Fruit fly (Drosophila melanogaster) whole organism, embryonic: Measurements from ENCODE around the gene a5.

Experiments used
- Bteb2 ChIP-seq: fragments of 200-800 bp; sonication (Bioruptor generic); optimal IDR thresholded peaks from 2 replicates; lab custom pipeline; 2016; ENCODE audit warnings: missing biosample characterization, missing genetic modification characterization
- CG10654 ChIP-seq: fragments of 200-800 bp; sonication (Bioruptor generic); optimal IDR thresholded peaks from 2 replicates; lab custom pipeline; 2016; ENCODE audit warnings: missing biosample characterization, missing genetic modification characterization
- CG11723 ChIP-seq: fragments of 200-800 bp; sonication (Bioruptor generic); optimal IDR thresholded peaks from 2 replicates; lab custom pipeline; 2017; ENCODE audit warnings: missing biosample characterization, mild to moderate bottlenecking, missing genetic modification characterization
- CG1233 ChIP-seq: fragments of 200-800 bp; sonication (Bioruptor generic); optimal IDR thresholded peaks from 4 replicates; lab custom pipeline; 2018; ENCODE audit warnings: missing biosample characterization, mild to moderate bottlenecking, missing genetic modification characterization
- CG12391 ChIP-seq: fragments of 200-800 bp; sonication (Bioruptor generic); optimal IDR thresholded peaks from 3 replicates; lab custom pipeline; 2018; ENCODE audit warnings: missing biosample characterization, mild to moderate bottlenecking, missing genetic modification characterization, moderate library complexity
- CG13296 ChIP-seq: fragments of 200-800 bp; sonication (Bioruptor generic); optimal IDR thresholded peaks from 3 replicates; lab custom pipeline; 2018; ENCODE audit warnings: missing biosample characterization, mild to moderate bottlenecking, missing genetic modification characterization
- CG13624 ChIP-seq: fragments of 200-800 bp; sonication (Bioruptor generic); optimal IDR thresholded peaks from 2 replicates; lab custom pipeline; 2016; ENCODE audit warnings: missing biosample characterization, missing genetic modification characterization
- CG14441 ChIP-seq: fragments of 200-800 bp; sonication (Bioruptor generic); IDR thresholded peaks from 2 replicates; pipeline ENCODE4 v1.3.6; 2022; ENCODE audit warnings: missing biosample characterization, missing genetic modification characterization
- CG17328 ChIP-seq: fragments of 200-800 bp; sonication (Bioruptor generic); IDR thresholded peaks from 2 replicates; pipeline ENCODE4 v1.3.6; 2022; ENCODE audit warnings: missing biosample characterization, missing genetic modification characterization
- CG1832 ChIP-seq: fragments of 200-800 bp; sonication (Bioruptor generic); optimal IDR thresholded peaks from 2 replicates; lab custom pipeline; 2017; ENCODE audit warnings: missing biosample characterization, mild to moderate bottlenecking, missing genetic modification characterization, inconsistent platforms
- CG30020 ChIP-seq: fragments of 200-800 bp; optimal IDR thresholded peaks from 2 replicates; lab custom pipeline; 2019; ENCODE audit warnings: missing biosample characterization, mild to moderate bottlenecking, missing genetic modification characterization, moderate library complexity
- CG32532 ChIP-seq: fragments of 200-800 bp; sonication (Bioruptor generic); IDR thresholded peaks from 2 replicates; pipeline ENCODE4 v1.3.6; 2022; ENCODE audit warnings: missing biosample characterization, missing genetic modification characterization
- CG32772 ChIP-seq: fragments of 200-800 bp; sonication (Bioruptor generic); IDR thresholded peaks from 2 replicates; pipeline ENCODE4 v1.3.6; 2022; ENCODE audit warnings: missing biosample characterization, missing genetic modification characterization
- CG34422 ChIP-seq: fragments of 200-800 bp; sonication (Bioruptor generic); IDR thresholded peaks from 3 replicates; pipeline ENCODE4 v1.3.6; 2022; ENCODE audit warnings: missing biosample characterization, missing genetic modification characterization
- CG4282 ChIP-seq: fragments of 200-800 bp; sonication (Bioruptor generic); optimal IDR thresholded peaks from 2 replicates; lab custom pipeline; 2016; ENCODE audit warnings: missing biosample characterization, missing genetic modification characterization
- CG4854 ChIP-seq: fragments of 200-800 bp; sonication (Bioruptor generic); optimal IDR thresholded peaks from 2 replicates; lab custom pipeline; 2016; ENCODE audit warnings: missing biosample characterization, missing genetic modification characterization, inconsistent platforms
- CG5953 ChIP-seq: fragments of 200-800 bp; sonication (Bioruptor generic); IDR thresholded peaks from 2 replicates; pipeline ENCODE4 v1.3.6; 2022; ENCODE audit warnings: missing biosample characterization, missing genetic modification characterization
- CG6689 ChIP-seq: fragments of 200-800 bp; sonication (Bioruptor generic); IDR thresholded peaks from 2 replicates; pipeline ENCODE4 v1.3.6; 2022; ENCODE audit warnings: missing biosample characterization, missing genetic modification characterization
- CG7745 ChIP-seq: fragments of 200-800 bp; sonication (Bioruptor generic); optimal IDR thresholded peaks from 2 replicates; lab custom pipeline; 2018; ENCODE audit warnings: missing biosample characterization, mild to moderate bottlenecking, missing genetic modification characterization, moderate library complexity
- CG9215 ChIP-seq: fragments of 200-800 bp; sonication (Bioruptor generic); IDR thresholded peaks from 2 replicates; pipeline ENCODE4 v1.3.6; 2022; ENCODE audit warnings: missing biosample characterization, missing genetic modification characterization
- CG9727 ChIP-seq: fragments of 200-800 bp; sonication (Bioruptor generic); optimal IDR thresholded peaks from 3 replicates; lab custom pipeline; 2017; ENCODE audit warnings: missing biosample characterization, mild to moderate bottlenecking, missing genetic modification characterization
- CHES-1-like ChIP-seq: fragments of 200-800 bp; sonication (Bioruptor generic); optimal IDR thresholded peaks from 2 replicates; lab custom pipeline; 2016; ENCODE audit warnings: missing biosample characterization, missing genetic modification characterization
- D19A ChIP-seq: fragments of 200-800 bp; optimal IDR thresholded peaks from 3 replicates; lab custom pipeline; 2019; ENCODE audit warnings: missing biosample characterization, mild to moderate bottlenecking, missing genetic modification characterization, moderate library complexity
- Dbx ChIP-seq: fragments of 200-800 bp; sonication (Bioruptor generic); IDR thresholded peaks from 3 replicates; pipeline ENCODE4 v1.3.6; 2022; ENCODE audit warnings: missing biosample characterization, missing genetic modification characterization
- Dip3 ChIP-seq: fragments of 200-800 bp; sonication (Bioruptor generic); optimal IDR thresholded peaks from 3 replicates; lab custom pipeline; 2016; ENCODE audit warnings: missing biosample characterization, missing genetic modification characterization
- ERR ChIP-seq: fragments of 200-800 bp; sonication (Bioruptor generic); optimal IDR thresholded peaks from 2 replicates; lab custom pipeline; 2016; ENCODE audit warnings: missing biosample characterization, missing genetic modification characterization
- Eip74EF ChIP-seq, 2 experiments: fragments of 200-800 bp in 1 of 2; fragments of >200 bp in 1 of 2; sonication (Bioruptor generic) in 1 of 2; optimal IDR thresholded peaks; 2 replicates each; lab custom pipeline; 2017 to 2019; ENCODE audit warnings: missing biosample characterization in 2 of 2, missing genetic modification characterization in 2 of 2, mild to moderate bottlenecking in 1 of 2, moderate library complexity in 1 of 2
- Fer1 ChIP-seq: fragments of 200-800 bp; sonication (Bioruptor generic); optimal IDR thresholded peaks from 2 replicates; lab custom pipeline; 2017; ENCODE audit warnings: missing biosample characterization, mild to moderate bottlenecking, missing genetic modification characterization
- GATAe ChIP-seq: fragments of 200-800 bp; sonication (Bioruptor generic); conservative IDR thresholded peaks from 2 replicates; pipeline ENCODE4 v1.3.6; 2022; ENCODE audit warnings: missing biosample characterization, missing genetic modification characterization
- H2.0 ChIP-seq: fragments of 200-800 bp; sonication (Bioruptor generic); IDR thresholded peaks from 2 replicates; pipeline ENCODE4 v1.3.6; 2022; ENCODE audit warnings: missing biosample characterization, missing genetic modification characterization
- Hey ChIP-seq: fragments of 200-800 bp; sonication (Bioruptor generic); optimal IDR thresholded peaks from 3 replicates; lab custom pipeline; 2018; ENCODE audit warnings: missing biosample characterization, mild to moderate bottlenecking, missing genetic modification characterization
- Med ChIP-seq: fragments of 200-800 bp; sonication (Bioruptor generic); peaks from one replicate; lab custom pipeline; 2016; ENCODE audit warnings: missing biosample characterization, missing genetic modification characterization, mild to moderate bottlenecking, inconsistent platforms, moderate library complexity
- Opbp ChIP-seq: fragments of 200-800 bp; sonication (Bioruptor generic); IDR thresholded peaks from 3 replicates; pipeline ENCODE4 v1.3.6; 2022; ENCODE audit warnings: missing biosample characterization, missing genetic modification characterization; ENCODE audit not compliant: partially characterized antibody
- Sox100B ChIP-seq: fragments of 200-800 bp; sonication (Bioruptor generic); optimal IDR thresholded peaks from 3 replicates; lab custom pipeline; 2018; ENCODE audit warnings: missing biosample characterization, mild to moderate bottlenecking, missing genetic modification characterization
- Trl ChIP-seq, 3 experiments: fragments of >200 bp in 2 of 3; fragments of 200-800 bp in 1 of 3; sonication (Bioruptor generic) in 1 of 3; optimal IDR thresholded peaks; 2 replicates in 1 of 3; 3 replicates in 2 of 3; lab custom pipeline; 2016 to 2017; ENCODE audit warnings: missing biosample characterization in 1 of 3, missing genetic modification characterization in 1 of 3
- Xrp1 ChIP-seq: fragments of 200-800 bp; sonication (Bioruptor generic); IDR thresholded peaks from 2 replicates; pipeline ENCODE4 v1.3.6; 2022; ENCODE audit warnings: missing biosample characterization, missing genetic modification characterization
- ac ChIP-seq: fragments of 200-800 bp; sonication (Bioruptor generic); optimal IDR thresholded peaks from 3 replicates; lab custom pipeline; 2017; ENCODE audit warnings: missing biosample characterization, mild to moderate bottlenecking, missing genetic modification characterization
- bowl ChIP-seq: fragments of 200-800 bp; sonication (Bioruptor generic); IDR thresholded peaks from 2 replicates; pipeline ENCODE4 v1.3.6; 2022; ENCODE audit warnings: missing biosample characterization, missing genetic modification characterization
- cas ChIP-seq: fragments of 200-800 bp; sonication (Bioruptor generic); IDR thresholded peaks from 2 replicates; pipeline ENCODE4 v1.3.6; 2022; ENCODE audit warnings: missing biosample characterization, missing genetic modification characterization
- cwo ChIP-seq: fragments of 200-800 bp; sonication (Bioruptor generic); optimal IDR thresholded peaks from 3 replicates; lab custom pipeline; 2017; ENCODE audit warnings: missing biosample characterization, missing genetic modification characterization, mild to moderate bottlenecking, moderate library complexity, missing genetic modification reagents
- ems ChIP-seq: fragments of 200-800 bp; sonication (Bioruptor generic); optimal IDR thresholded peaks from 3 replicates; lab custom pipeline; 2016; ENCODE audit warnings: missing biosample characterization, missing genetic modification characterization
- grn ChIP-seq: fragments of 200-800 bp; sonication (Bioruptor generic); optimal IDR thresholded peaks from 3 replicates; lab custom pipeline; 2017; ENCODE audit warnings: missing biosample characterization, missing genetic modification characterization
- hth ChIP-seq: fragments of >200 bp; optimal IDR thresholded peaks from 2 replicates; lab custom pipeline; 2017; ENCODE audit warnings: inconsistent platforms
- inv ChIP-seq: fragments of 200-800 bp; sonication (Bioruptor generic); IDR thresholded peaks from 2 replicates; pipeline ENCODE4 v1.3.6; 2022; ENCODE audit warnings: missing biosample characterization, missing genetic modification characterization; ENCODE audit not compliant: partially characterized antibody
- pb ChIP-seq: fragments of 200-800 bp; sonication (Bioruptor generic); optimal IDR thresholded peaks from 3 replicates; lab custom pipeline; 2016; ENCODE audit warnings: missing biosample characterization, missing genetic modification characterization
- rib ChIP-seq: fragments of 200-800 bp; sonication (Bioruptor generic); IDR thresholded peaks from 2 replicates; pipeline ENCODE4 v1.3.6; 2022; ENCODE audit warnings: missing biosample characterization, missing genetic modification characterization
- slbo ChIP-seq: fragments of 200-800 bp; sonication (Bioruptor generic); IDR thresholded peaks from 2 replicates; pipeline ENCODE4 v1.3.6; 2022; ENCODE audit warnings: missing biosample characterization, missing genetic modification characterization
- slp2 ChIP-seq: fragments of 200-800 bp; sonication (Bioruptor generic); optimal IDR thresholded peaks from 2 replicates; lab custom pipeline; 2016; ENCODE audit warnings: missing biosample characterization, missing genetic modification characterization
- tgo ChIP-seq: fragments of 200-800 bp; sonication (Bioruptor generic); IDR thresholded peaks from 3 replicates; pipeline ENCODE4 v1.3.6; 2022; ENCODE audit warnings: missing biosample characterization, missing genetic modification characterization
- tll ChIP-seq, 2 experiments: fragments of 200-800 bp in 1 of 2; fragments of >200 bp in 1 of 2; sonication (Bioruptor generic) in 1 of 2; optimal IDR thresholded peaks; 2 replicates each; lab custom pipeline; 2017 to 2019; ENCODE audit warnings: missing biosample characterization in 2 of 2, missing genetic modification characterization in 2 of 2, mild to moderate bottlenecking in 1 of 2, moderate library complexity in 1 of 2
- vnd ChIP-seq: fragments of 200-800 bp; sonication (Bioruptor generic); IDR thresholded peaks from 3 replicates; pipeline ENCODE4 v1.3.6; 2022; ENCODE audit warnings: missing biosample characterization, missing genetic modification characterization; ENCODE audit not compliant: partially characterized antibody

The a5 gene

dm6 chr2L:1316422-1316821 is 12.5 kb upstream of the a5 start (continued):
- no peak for TF ChIP-seq CG10654 (GFP tag; lab: Kevin White, UChicago)
- no peak for TF ChIP-seq inv
- TF ChIP-seq CG34422 (GFP tag; lab: Robert Waterston, UW) = peak; percentile 52; the same call in 1 of the 3 replicates
- no peak for TF ChIP-seq hth (lab: Kevin White, UChicago)
- TF ChIP-seq CG14441 (GFP tag; lab: Robert Waterston, UW) = no peak
- no peak; the same call in 1 of the 2 replicates for TF ChIP-seq CG9215
- peak; percentile 61 for TF ChIP-seq CG17328 (GFP tag; lab: Robert Waterston, UW)
- TF ChIP-seq tgo (GFP tag; lab: Robert Waterston, UW) = peak; percentile 18; the same call in 1 of the 3 replicates
- TF ChIP-seq CG32532 (GFP tag; lab: Robert Waterston, UW) = no peak
- no peak for TF ChIP-seq ERR (GFP tag; lab: Kevin White, UChicago)
- TF ChIP-seq slp2 (GFP tag; lab: Kevin White, UChicago) = no peak
- no peak for TF ChIP-seq CG11723
- TF ChIP-seq CG4854 (GFP tag; lab: Kevin White, UChicago) = no peak
- no peak for TF ChIP-seq Hey (tag; lab: Kevin White, UChicago)
- TF ChIP-seq Bteb2 (GFP tag; lab: Kevin White, UChicago) = no peak
- no peak for TF ChIP-seq Trl (optimal IDR thresholded peaks at IDR 0.05; lab: Kevin White, UChicago)
- no peak for TF ChIP-seq Trl (GFP tag; optimal IDR thresholded peaks at IDR 0.05; lab: Kevin White, UChicago)
- TF ChIP-seq cas = no peak
- no peak for TF ChIP-seq bowl (GFP tag; lab: Robert Waterston, UW)
- TF ChIP-seq H2.0 (GFP tag; lab: Robert Waterston, UW) = no peak
- TF ChIP-seq Dbx (GFP tag; lab: Robert Waterston, UW) = 0 out of 3 replicates have a peak, but pooled peaks have one; percentile 20
- TF ChIP-seq ems (GFP tag; lab: Kevin White, UChicago) = no peak
- TF ChIP-seq CG1233 (GFP tag; lab: Kevin White, UChicago) = no peak
- TF ChIP-seq Sox100B (GFP tag; lab: Kevin White, UChicago) = no peak
- TF ChIP-seq Opbp (GFP tag; lab: Robert Waterston, UW) = no peak
- peak; percentile 28 for TF ChIP-seq Fer1 (GFP tag; lab: Kevin White, UChicago)
- no peak for TF ChIP-seq tll (GFP tag; optimal IDR thresholded peaks at IDR 0.05; lab: Kevin White, UChicago)
- no peak for TF ChIP-seq CG4282 (GFP tag; lab: Kevin White, UChicago)
- no peak for TF ChIP-seq CG32772 (GFP tag; lab: Robert Waterston, UW)
- no peak for TF ChIP-seq vnd
- no peak for TF ChIP-seq CG13296
- no peak for TF ChIP-seq CG30020 (tag; lab: Kevin White, UChicago)
- no peak for TF ChIP-seq ac (GFP tag; lab: Kevin White, UChicago)
- TF ChIP-seq Dip3 (GFP tag; lab: Kevin White, UChicago) = no peak
- TF ChIP-seq CG7745 (tag; lab: Kevin White, UChicago) = no peak
- peak; percentile 22 for TF ChIP-seq CG12391 (tag; lab: Kevin White, UChicago)
- no peak for TF ChIP-seq GATAe (GFP tag; lab: Robert Waterston, UW)
- TF ChIP-seq CG13624 = no peak
- peak; percentile 48; the same call in 1 of the 2 replicates for TF ChIP-seq Xrp1 (GFP tag; lab: Robert Waterston, UW)
- TF ChIP-seq CG6689 (GFP tag; lab: Robert Waterston, UW) = peak; percentile 46; the same call in 1 of the 2 replicates
- peak; percentile 22 for TF ChIP-seq CG9727 (GFP tag; lab: Kevin White, UChicago)
- TF ChIP-seq CG5953 (GFP tag; lab: Robert Waterston, UW) = no peak
- TF ChIP-seq rib (GFP tag; lab: Robert Waterston, UW) = no peak
- peak; percentile 12 for TF ChIP-seq D19A (tag; lab: Kevin White, UChicago)
- TF ChIP-seq slbo (GFP tag; lab: Robert Waterston, UW) = peak; percentile 67
- TF ChIP-seq grn (GFP tag; lab: Kevin White, UChicago) = no peak
- TF ChIP-seq pb (GFP tag; lab: Kevin White, UChicago) = no peak
- TF ChIP-seq CHES-1-like (GFP tag; lab: Kevin White, UChicago) = no peak
- TF ChIP-seq cwo (GFP tag; lab: Kevin White, UChicago) = peak; percentile 10
- no peak for TF ChIP-seq Eip74EF (GFP tag; optimal IDR thresholded peaks at IDR 0.05; lab: Kevin White, UChicago)
- TF ChIP-seq Med (GFP tag; lab: Kevin White, UChicago) = peak; percentile 89
- no peak for TF ChIP-seq CG1832 (GFP tag; lab: Kevin White, UChicago)
